Fruit fly (Drosophila melanogaster) whole organism: ENCODE data around the gene CG14655.

Experiments
- CG8478 ChIP-seq: fragments of >200 bp; optimal IDR thresholded peaks from 2 replicates; lab custom pipeline; 2018; ENCODE audit warnings: inconsistent platforms
- pan ChIP-seq: fragments of >200 bp; optimal IDR thresholded peaks from 2 replicates; lab custom pipeline; 2017
- psq ChIP-seq: fragments of >200 bp; optimal IDR thresholded peaks from 2 replicates; lab custom pipeline; 2017
- usp ChIP-seq: fragments of >200 bp; optimal IDR thresholded peaks from 2 replicates; lab custom pipeline; 2017; ENCODE audit warnings: missing biosample characterization, missing genetic modification characterization, mixed read lengths

dm6 chr3R:4731828-4732657 is 48.1 kb downstream of the CG14655 start, which contains the start of gene Nep2:
- no peak for TF ChIP-seq usp (GFP tag; lab: Kevin White, UChicago)
- TF ChIP-seq CG8478 (lab: Kevin White, UChicago), result no peak
- no peak for TF ChIP-seq psq (lab: Kevin White, UChicago)
- no peak for TF ChIP-seq pan (lab: Kevin White, UChicago)
